Worm (Caenorhabditis elegans): ENCODE results near the gene sri-78.

The sri-78 gene

ce11 chrII:3221730-3222129 is 36.8 kb downstream of the sri-78 start, which contains the start of gene ZC239.14:
ZC239.14 (minus strand) TSS chrII:3222034.
- TF ChIP-seq T22C8.4 (GFP tag; IDR thresholded peaks at IDR 0.05) (no peak), cog-1 (tag; optimal IDR thresholded peaks at IDR 0.05) (no peak), ref-1 (GFP tag; conservative IDR thresholded peaks at IDR 0.05) (no peak), ztf-23 (GFP tag; IDR thresholded peaks at IDR 0.05) (no peak), klf-2 (GFP tag; conservative IDR thresholded peaks at IDR 0.05) (no peak), med-1 (GFP tag; optimal IDR thresholded peaks at IDR 0.05; ENCODE audit: insufficient read depth) (no peak), tab-1 (GFP tag; IDR thresholded peaks at IDR 0.05) (no peak), ztf-29 (GFP tag; IDR thresholded peaks at IDR 0.05) (no peak), flt-1 (GFP tag; IDR thresholded peaks at IDR 0.05) (no peak)

- TF ChIP-seq klf-2 (GFP tag; conservative IDR thresholded peaks at IDR 0.05) (no peak), cog-1 (tag; optimal IDR thresholded peaks at IDR 0.05) (no peak), flt-1 (GFP tag; IDR thresholded peaks at IDR 0.05) (no peak), ztf-23 (GFP tag; IDR thresholded peaks at IDR 0.05) (no peak), T22C8.4 (GFP tag; IDR thresholded peaks at IDR 0.05) (no peak), ztf-29 (GFP tag; IDR thresholded peaks at IDR 0.05) (no peak), ref-1 (GFP tag; conservative IDR thresholded peaks at IDR 0.05) (no peak), tab-1 (GFP tag; IDR thresholded peaks at IDR 0.05) (no peak)
Observed at ce11 chrII:3222686-3223085, 37.7 kb downstream of the sri-78 start, which contains the start of gene ZC239.13. ZC239.13 (minus strand) TSS chrII:3222839.

ce11 chrII:3224631-3225030 is 39.7 kb downstream of the sri-78 start, which contains the start of gene ZC239.15:
ZC239.15 (minus strand) TSS chrII:3224731.
- TF ChIP-seq klf-2 (GFP tag; conservative IDR thresholded peaks at IDR 0.05) (no peak), tab-1 (GFP tag; IDR thresholded peaks at IDR 0.05) (no peak)

- TF ChIP-seq tab-1 (GFP tag; IDR thresholded peaks at IDR 0.05) (no peak), ztf-23 (GFP tag; IDR thresholded peaks at IDR 0.05) (no peak), ztf-29 (GFP tag; IDR thresholded peaks at IDR 0.05) (no peak), cog-1 (tag; optimal IDR thresholded peaks at IDR 0.05) (no peak), flt-1 (GFP tag; IDR thresholded peaks at IDR 0.05) (no peak), T22C8.4 (GFP tag; IDR thresholded peaks at IDR 0.05) (no peak), klf-2 (GFP tag; conservative IDR thresholded peaks at IDR 0.05) (no peak), ref-1 (GFP tag; conservative IDR thresholded peaks at IDR 0.05) (no peak), med-1 (GFP tag; optimal IDR thresholded peaks at IDR 0.05; ENCODE audit: insufficient read depth) (no peak)
Observed at ce11 chrII:3225200-3225599, 40.2 kb downstream of the sri-78 start, which contains the start of gene ZC239.16. ZC239.16 (minus strand) TSS chrII:3225319.

ce11 chrII:3225780-3226179 is 40.8 kb downstream of the sri-78 start, which contains the start of gene ZC239.17:
ZC239.17 (minus strand) TSS chrII:3225880.
- no peak for TF ChIP-seq ztf-29 (GFP tag; IDR thresholded peaks at IDR 0.05)
- TF ChIP-seq med-1 (GFP tag; optimal IDR thresholded peaks at IDR 0.05; ENCODE audit: insufficient read depth) = no peak
- TF ChIP-seq ref-1 (GFP tag; conservative IDR thresholded peaks at IDR 0.05) = no peak
- TF ChIP-seq cog-1 (tag; optimal IDR thresholded peaks at IDR 0.05) = no peak
- TF ChIP-seq klf-2 (GFP tag; conservative IDR thresholded peaks at IDR 0.05) = no peak
- no peak for TF ChIP-seq tab-1 (GFP tag; IDR thresholded peaks at IDR 0.05)
- TF ChIP-seq T22C8.4 (GFP tag; IDR thresholded peaks at IDR 0.05) = no peak
- no peak for TF ChIP-seq flt-1 (GFP tag; IDR thresholded peaks at IDR 0.05)
- TF ChIP-seq ztf-23 (GFP tag; IDR thresholded peaks at IDR 0.05) = no peak

- TF ChIP-seq flt-1 (GFP tag; IDR thresholded peaks at IDR 0.05) (no peak), ref-1 (GFP tag; conservative IDR thresholded peaks at IDR 0.05) (no peak), med-1 (GFP tag; optimal IDR thresholded peaks at IDR 0.05; ENCODE audit: insufficient read depth) (no peak), ztf-29 (GFP tag; IDR thresholded peaks at IDR 0.05) (no peak), ztf-23 (GFP tag; IDR thresholded peaks at IDR 0.05) (no peak), tab-1 (GFP tag; IDR thresholded peaks at IDR 0.05) (no peak), T22C8.4 (GFP tag; IDR thresholded peaks at IDR 0.05) (no peak), klf-2 (GFP tag; conservative IDR thresholded peaks at IDR 0.05) (no peak), cog-1 (tag; optimal IDR thresholded peaks at IDR 0.05) (no peak)
Observed at ce11 chrII:3230422-3230821, 45.5 kb downstream of the sri-78 start, which contains the start of gene srh-297. srh-297 (minus strand) TSS chrII:3230522.

- TF ChIP-seq ztf-23 (GFP tag; IDR thresholded peaks at IDR 0.05) (no peak), ref-1 (GFP tag; conservative IDR thresholded peaks at IDR 0.05) (no peak), cog-1 (tag; optimal IDR thresholded peaks at IDR 0.05) (no peak), flt-1 (GFP tag; IDR thresholded peaks at IDR 0.05) (no peak), T22C8.4 (GFP tag; IDR thresholded peaks at IDR 0.05) (no peak), ztf-29 (GFP tag; IDR thresholded peaks at IDR 0.05) (no peak), med-1 (GFP tag; optimal IDR thresholded peaks at IDR 0.05; ENCODE audit: insufficient read depth) (no peak), klf-2 (GFP tag; conservative IDR thresholded peaks at IDR 0.05) (no peak), tab-1 (GFP tag; IDR thresholded peaks at IDR 0.05) (no peak)
Observed at ce11 chrII:3234725-3235124, 49.8 kb downstream of the sri-78 start, which contains the start of gene C17F4.8. C17F4.8 (minus strand) TSS chrII:3234825.
